Fruit fly (Drosophila melanogaster): ENCODE data around the gene MED24.

MED24 gene

DNA sequence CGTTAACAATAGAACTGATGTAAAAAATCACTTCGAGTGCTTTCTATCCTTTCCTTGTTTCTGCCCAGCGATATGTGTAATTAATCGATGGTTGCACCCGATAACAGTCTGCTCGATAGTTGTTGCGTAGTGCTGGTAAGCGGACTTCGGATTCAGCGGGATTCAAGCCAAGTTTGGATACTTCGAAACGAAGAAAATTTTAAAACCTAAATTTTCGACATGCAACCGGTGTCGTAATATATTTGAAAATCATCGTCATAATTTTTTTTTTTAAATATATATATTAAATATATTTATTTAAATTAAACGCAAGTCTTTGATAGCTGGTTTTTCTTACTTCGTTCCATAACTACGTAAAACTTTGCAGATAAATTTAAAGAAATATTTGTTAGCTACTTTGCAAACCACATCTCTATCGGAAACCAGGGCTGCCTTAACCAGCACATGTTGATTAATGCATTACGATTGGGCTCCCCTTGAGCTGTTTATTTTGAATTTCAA lies 6.8 kb downstream of the MED24 start, which contains the start of the genes UbcE2M and Dhps (continued):
- peak; percentile 68 for TF ChIP-seq kah (GFP tag; optimal IDR thresholded peaks at IDR 0.05)
- TF ChIP-seq CG12659 (GFP tag; optimal IDR thresholded peaks at IDR 0.05), result peak; percentile 87
- peak; percentile 87 for TF ChIP-seq Abd-B (GFP tag; optimal IDR thresholded peaks at IDR 0.05)
- TF ChIP-seq ttk (GFP tag; IDR thresholded peaks at IDR 0.05), result peak; percentile 12; the same call in 1 of the 2 replicates
- peak; percentile 60 for TF ChIP-seq CG10979 (tag; optimal IDR thresholded peaks at IDR 0.05)
- no peak for TF ChIP-seq Dip2 (GFP tag; IDR thresholded peaks at IDR 0.05)
- TF ChIP-seq Hmx (GFP tag; optimal IDR thresholded peaks at IDR 0.05), result no peak
- no peak for TF ChIP-seq ara (GFP tag; IDR thresholded peaks at IDR 0.05)
- peak; percentile 56 for TF ChIP-seq HLH54F (GFP tag; optimal IDR thresholded peaks at IDR 0.05)
- TF ChIP-seq CG11695 (GFP tag; IDR thresholded peaks at IDR 0.05), result no peak
- TF ChIP-seq vvl (GFP tag; IDR thresholded peaks at IDR 0.05), result peak; percentile 37; the same call in 1 of the 2 replicates
- peak; percentile 52 for TF ChIP-seq CG8765 (GFP tag; IDR thresholded peaks at IDR 0.05)
- TF ChIP-seq Hr39 (optimal IDR thresholded peaks at IDR 0.05), result no peak
- peak; percentile 3 for TF ChIP-seq CG6654 (GFP tag; optimal IDR thresholded peaks at IDR 0.05)
- peak; percentile 70 for TF ChIP-seq CG7556 (GFP tag; optimal IDR thresholded peaks at IDR 0.05)
- no peak for TF ChIP-seq sd (tag; optimal IDR thresholded peaks at IDR 0.05)
- TF ChIP-seq Chrac-16 (GFP tag; optimal IDR thresholded peaks at IDR 0.05), result peak; percentile 67
- TF ChIP-seq Stat92E (GFP tag; optimal IDR thresholded peaks at IDR 0.05), result no peak
- TF ChIP-seq CG6175 (GFP tag; IDR thresholded peaks at IDR 0.05), result peak; percentile 75; the same call in 1 of the 3 replicates
- TF ChIP-seq Bteb2 (GFP tag; optimal IDR thresholded peaks at IDR 0.05), result no peak
- peak; percentile 53; the same call in 1 of the 2 replicates for TF ChIP-seq E2f2 (GFP tag; IDR thresholded peaks at IDR 0.05)
- TF ChIP-seq D19B (GFP tag; optimal IDR thresholded peaks at IDR 0.05), result peak; percentile 59
- TF ChIP-seq CG10321 (GFP tag; IDR thresholded peaks at IDR 0.05), result no peak
- no peak for TF ChIP-seq Taf1 (GFP tag; IDR thresholded peaks at IDR 0.05)
- TF ChIP-seq CG17912 (GFP tag; optimal IDR thresholded peaks at IDR 0.05), result no peak
- TF ChIP-seq Dek (tag; optimal IDR thresholded peaks at IDR 0.05), result peak; percentile 80
- no peak for TF ChIP-seq NC2α (GFP tag; optimal IDR thresholded peaks at IDR 0.05)
- no peak for TF ChIP-seq ro (GFP tag; IDR thresholded peaks at IDR 0.05)
- TF ChIP-seq CG14441 (GFP tag; IDR thresholded peaks at IDR 0.05), result peak; percentile 63; the same call in 1 of the 2 replicates
- peak; percentile 66 for TF ChIP-seq CG33557 (GFP tag; optimal IDR thresholded peaks at IDR 0.05)
- no peak for TF ChIP-seq CG6813 (GFP tag; optimal IDR thresholded peaks at IDR 0.05)
- TF ChIP-seq tgo (GFP tag; IDR thresholded peaks at IDR 0.05), result peak; percentile 71
- TF ChIP-seq Atf-2 (GFP tag; optimal IDR thresholded peaks at IDR 0.05), result no peak
- TF ChIP-seq pb (GFP tag; optimal IDR thresholded peaks at IDR 0.05), result no peak
- TF ChIP-seq caup (GFP tag; optimal IDR thresholded peaks at IDR 0.05; ENCODE audit: severe bottlenecking), result peak; percentile 36
- peak; percentile 57 for TF ChIP-seq croc (GFP tag; conservative IDR thresholded peaks at IDR 0.05)
- no peak for TF ChIP-seq CG4707 (GFP tag; optimal IDR thresholded peaks at IDR 0.05)
- TF ChIP-seq br (optimal IDR thresholded peaks at IDR 0.05), result no peak
- TF ChIP-seq gem (tag; optimal IDR thresholded peaks at IDR 0.05), result no peak
- peak; percentile 43 for TF ChIP-seq CG12104 (GFP tag; optimal IDR thresholded peaks at IDR 0.05)
- peak; percentile 70 for TF ChIP-seq HmgZ (tag; optimal IDR thresholded peaks at IDR 0.05)
- TF ChIP-seq btn (GFP tag; optimal IDR thresholded peaks at IDR 0.05), result no peak
- no peak for TF ChIP-seq CG10462 (GFP tag; optimal IDR thresholded peaks at IDR 0.05)
- no peak for TF ChIP-seq ERR (GFP tag; optimal IDR thresholded peaks at IDR 0.05)
- TF ChIP-seq gro (GFP tag; optimal IDR thresholded peaks at IDR 0.05), result no peak
- peak; percentile 21; the same call in 2 of the 3 replicates for TF ChIP-seq hb (GFP tag; IDR thresholded peaks at IDR 0.05; ENCODE audit: partially characterized antibody)
- TF ChIP-seq E2f1 (GFP tag; IDR thresholded peaks at IDR 0.05), result no peak; the same call in none of the 2 replicates
- peak; percentile 75 for TF ChIP-seq CG15514 (GFP tag; optimal IDR thresholded peaks at IDR 0.05)
- no peak for TF ChIP-seq gsb (GFP tag; IDR thresholded peaks at IDR 0.05)
- TF ChIP-seq Camta (GFP tag; optimal IDR thresholded peaks at IDR 0.05), result no peak
- peak; percentile 88 for TF ChIP-seq CG9437 (GFP tag; optimal IDR thresholded peaks at IDR 0.05)

Measured in whole organism, embryonic.